Worm (Caenorhabditis elegans) whole organism, midembryonic: ENCODE data around the gene C33F10.11.

ENCODE experiments used
- T22C8.4 ChIP-seq: fragments of 200-800 bp; sonication (Bioruptor generic); IDR thresholded peaks from 2 replicates; pipeline ENCODE4 v1.3.6; 2022; ENCODE audit warnings: missing genetic modification characterization, missing compliant biosample characterization
- cog-1 ChIP-seq: sonication (generic microtip); optimal IDR thresholded peaks from 2 replicates; lab custom pipeline; 2016; ENCODE audit warnings: missing genetic modification characterization, missing compliant biosample characterization
- klf-2 ChIP-seq: fragments of 200-800 bp; sonication (Bioruptor generic); conservative IDR thresholded peaks from 2 replicates; pipeline ENCODE4 v1.3.6; 2022; ENCODE audit warnings: missing genetic modification reagents, missing genetic modification characterization, missing compliant biosample characterization

- TF ChIP-seq cog-1: no peak
- TF ChIP-seq T22C8.4 (GFP tag; lab: Robert Waterston, UW): no peak
- no peak for TF ChIP-seq klf-2 (GFP tag; lab: Robert Waterston, UW)
These were observed 37.6 kb downstream of the C33F10.11 start, which contains the start of gene C33F10.14 for ce11 chrII:4797071-4797470.
